Worm (Caenorhabditis elegans) whole organism, L1 larva: ENCODE results near the gene Y57G7A.3.
A peak's percentile ranks its signal among the peaks of the same experiment; 100 is the strongest.

Experiments used
- C16A3.4 ChIP-seq: fragments of 150-350 bp; optimal IDR thresholded peaks from 2 replicates; lab custom pipeline; 2014; ENCODE audit warnings: missing biosample characterization, missing genetic modification characterization
- F16B12.6 ChIP-seq: fragments of 150-350 bp; optimal IDR thresholded peaks from 2 replicates; lab custom pipeline; 2014; ENCODE audit warnings: missing biosample characterization, missing genetic modification characterization
- aha-1 ChIP-seq: fragments of 150-350 bp; optimal IDR thresholded peaks from 2 replicates; lab custom pipeline; 2014; ENCODE audit warnings: missing biosample characterization, missing genetic modification characterization
- blmp-1 ChIP-seq: fragments of 150-350 bp; optimal IDR thresholded peaks from 2 replicates; lab custom pipeline; 2014; ENCODE audit warnings: missing biosample characterization, missing genetic modification characterization
- ceh-8 ChIP-seq: fragments of 200-800 bp; sonication (Bioruptor generic); optimal IDR thresholded peaks from 2 replicates; lab custom pipeline; 2018; ENCODE audit warnings: mild to moderate bottlenecking, missing genetic modification characterization, moderate library complexity, missing compliant biosample characterization
- ceh-88 ChIP-seq: fragments of 200-800 bp; sonication (Bioruptor generic); IDR thresholded peaks from 2 replicates; pipeline ENCODE4 v1.3.6; 2022; ENCODE audit warnings: missing genetic modification characterization, missing compliant biosample characterization
- ceh-90 ChIP-seq: sonication (generic microtip); optimal IDR thresholded peaks from 2 replicates; lab custom pipeline; 2016; ENCODE audit warnings: missing genetic modification characterization, missing compliant biosample characterization
- dpl-1 ChIP-seq, 3 experiments: fragments of 150-350 bp in 2 of 3; sonication (generic microtip) in 1 of 3; optimal IDR thresholded peaks; 2 replicates each; lab custom pipeline; 2014 to 2017; ENCODE audit warnings: missing biosample characterization in 3 of 3, missing genetic modification characterization in 3 of 3, missing genetic modification reagents in 3 of 3
- egl-13 ChIP-seq: sonication (generic microtip); optimal IDR thresholded peaks from 2 replicates; lab custom pipeline; 2016; ENCODE audit warnings: missing genotype, missing genetic modification reagents, missing genetic modification characterization, missing compliant biosample characterization
- egl-27 ChIP-seq, 2 experiments: fragments of 150-350 bp in 1 of 2; sonication (generic microtip); optimal IDR thresholded peaks; 3 replicates each; lab custom pipeline; 2017 to 2018; ENCODE audit warnings: missing biosample characterization in 2 of 2, missing genetic modification characterization in 2 of 2, missing genetic modification reagents in 2 of 2
- elt-2 ChIP-seq: sonication (generic microtip); optimal IDR thresholded peaks from 2 replicates; lab custom pipeline; 2016; ENCODE audit warnings: missing genetic modification characterization, mild to moderate bottlenecking, inconsistent platforms, missing compliant biosample characterization, missing genetic modification reagents
- elt-3 ChIP-seq, 6 experiments: fragments of 150-350 bp in 1 of 6; sonication (generic microtip); optimal IDR thresholded peaks; 2 replicates each; lab custom pipeline; 2017 to 2018; ENCODE audit warnings: missing biosample characterization in 6 of 6, missing genetic modification characterization in 6 of 6, inconsistent platforms in 1 of 6
- ets-5 ChIP-seq: fragments of 200-800 bp; sonication (Bioruptor generic); IDR thresholded peaks from 2 replicates; pipeline ENCODE4 v1.3.6; 2022; ENCODE audit warnings: missing genetic modification characterization, missing compliant biosample characterization
- fkh-10 ChIP-seq: sonication (generic microtip); optimal IDR thresholded peaks from 2 replicates; lab custom pipeline; 2017; ENCODE audit warnings: missing biosample characterization, missing genetic modification reagents, missing genetic modification characterization
- grh-1 ChIP-seq: fragments of 200-800 bp; sonication (Bioruptor generic); IDR thresholded peaks from 2 replicates; pipeline ENCODE4 v1.3.6; 2022; ENCODE audit warnings: missing genetic modification reagents, missing genetic modification characterization, missing compliant biosample characterization
- hlh-17 ChIP-seq: fragments of 200-800 bp; sonication (Bioruptor generic); optimal IDR thresholded peaks from 2 replicates; lab custom pipeline; 2018; ENCODE audit warnings: missing genetic modification characterization, mild to moderate bottlenecking, missing compliant biosample characterization, moderate library complexity, borderline replicate concordance
- hpl-2 ChIP-seq: fragments of 150-350 bp; optimal IDR thresholded peaks from 2 replicates; lab custom pipeline; 2014; ENCODE audit warnings: missing biosample characterization, missing genetic modification reagents, missing genetic modification characterization
- irx-1 ChIP-seq: sonication (generic microtip); optimal IDR thresholded peaks from 2 replicates; lab custom pipeline; 2016; ENCODE audit warnings: missing genetic modification characterization, missing compliant biosample characterization
- lin-13 ChIP-seq: fragments of 150-350 bp; optimal IDR thresholded peaks from 2 replicates; lab custom pipeline; 2014; ENCODE audit warnings: missing biosample characterization, missing genetic modification reagents, missing genetic modification characterization
- lin-14 ChIP-seq: fragments of 200-800 bp; sonication (Bioruptor generic); optimal IDR thresholded peaks from 2 replicates; lab custom pipeline; 2018; ENCODE audit warnings: mild to moderate bottlenecking, missing genetic modification characterization, moderate library complexity, missing compliant biosample characterization
- lin-15B ChIP-seq: fragments of 150-350 bp; sonication (generic microtip); optimal IDR thresholded peaks from 3 replicates; lab custom pipeline; 2014; ENCODE audit warnings: missing biosample characterization, missing genetic modification characterization
- lin-39 ChIP-seq: fragments of 150-350 bp; optimal IDR thresholded peaks from 2 replicates; lab custom pipeline; 2014; ENCODE audit warnings: missing biosample characterization, missing genetic modification reagents, missing genetic modification characterization
- lir-3 ChIP-seq: sonication (generic microtip); optimal IDR thresholded peaks from 2 replicates; lab custom pipeline; 2016; ENCODE audit warnings: mild to moderate bottlenecking, missing genetic modification characterization, moderate library complexity, missing compliant biosample characterization; ENCODE audit not compliant: poor library complexity
- lsy-2 ChIP-seq, 2 experiments: fragments of 150-350 bp; optimal IDR thresholded peaks; 2 replicates each; lab custom pipeline; 2014; ENCODE audit warnings: missing biosample characterization in 2 of 2, missing genetic modification characterization in 2 of 2
- mab-9 ChIP-seq: fragments of 200-800 bp; sonication (Bioruptor generic); IDR thresholded peaks from 2 replicates; pipeline ENCODE4 v1.3.6; 2022; ENCODE audit warnings: missing genetic modification reagents, missing genetic modification characterization, missing compliant biosample characterization
- mdl-1 ChIP-seq, 2 experiments: fragments of 150-350 bp; optimal IDR thresholded peaks; 2 replicates each; lab custom pipeline; 2014 to 2017; ENCODE audit warnings: missing biosample characterization in 2 of 2, missing genetic modification characterization in 2 of 2, inconsistent platforms in 1 of 2
- mef-2 ChIP-seq: fragments of 150-350 bp; optimal IDR thresholded peaks from 2 replicates; lab custom pipeline; 2014; ENCODE audit warnings: missing biosample characterization, missing genetic modification characterization
- mep-1 ChIP-seq: fragments of 150-350 bp; optimal IDR thresholded peaks from 2 replicates; lab custom pipeline; 2014; ENCODE audit warnings: missing biosample characterization, missing genetic modification characterization
- nhr-19 ChIP-seq: fragments of 200-800 bp; sonication (Bioruptor generic); conservative IDR thresholded peaks from 2 replicates; pipeline ENCODE4 v1.3.6; 2022; ENCODE audit warnings: missing genetic modification characterization, missing compliant biosample characterization
- nhr-20 ChIP-seq: sonication (generic microtip); optimal IDR thresholded peaks from 2 replicates; lab custom pipeline; 2016; ENCODE audit warnings: mild to moderate bottlenecking, missing genetic modification characterization, missing compliant biosample characterization
- nhr-71 ChIP-seq: sonication (generic microtip); optimal IDR thresholded peaks from 2 replicates; lab custom pipeline; 2016; ENCODE audit warnings: mild to moderate bottlenecking, missing genetic modification characterization, moderate library complexity, missing compliant biosample characterization
- nhr-76 ChIP-seq: sonication (generic microtip); optimal IDR thresholded peaks from 2 replicates; lab custom pipeline; 2017; ENCODE audit warnings: missing biosample characterization, missing genetic modification characterization
- nhr-77 ChIP-seq: fragments of 150-350 bp; optimal IDR thresholded peaks from 2 replicates; lab custom pipeline; 2014; ENCODE audit warnings: missing biosample characterization, missing genetic modification characterization
- nhr-84 ChIP-seq: sonication (generic microtip); optimal IDR thresholded peaks from 2 replicates; lab custom pipeline; 2017; ENCODE audit warnings: missing biosample characterization, missing genetic modification characterization
- nhr-85 ChIP-seq: sonication (generic microtip); peaks from one replicate; lab custom pipeline; 2016; ENCODE audit warnings: missing genetic modification characterization, inconsistent platforms, missing compliant biosample characterization
- nhr-90 ChIP-seq: sonication (generic microtip); optimal IDR thresholded peaks from 2 replicates; lab custom pipeline; 2016; ENCODE audit warnings: mild to moderate bottlenecking, missing genetic modification characterization, missing compliant biosample characterization; ENCODE audit not compliant: poor library complexity
- pag-3 ChIP-seq: sonication (generic microtip); optimal IDR thresholded peaks from 2 replicates; lab custom pipeline; 2017; ENCODE audit warnings: missing genetic modification characterization, mild to moderate bottlenecking, missing compliant biosample characterization, antibody characterized with exemption, borderline replicate concordance; ENCODE audit not compliant: insufficient read depth
- pax-3 ChIP-seq: fragments of 200-800 bp; sonication (Bioruptor generic); optimal IDR thresholded peaks from 2 replicates; lab custom pipeline; 2018; ENCODE audit warnings: mild to moderate bottlenecking, missing genetic modification characterization, moderate library complexity, missing compliant biosample characterization
- pqm-1 ChIP-seq: sonication (generic microtip); optimal IDR thresholded peaks from 3 replicates; lab custom pipeline; 2017; ENCODE audit warnings: missing biosample characterization, missing genetic modification characterization
- sox-4 ChIP-seq: sonication (generic microtip); optimal IDR thresholded peaks from 2 replicates; lab custom pipeline; 2016; ENCODE audit warnings: missing genetic modification characterization, missing compliant biosample characterization
- sup-37 ChIP-seq: fragments of 200-800 bp; sonication (Bioruptor generic); optimal IDR thresholded peaks from 2 replicates; lab custom pipeline; 2018; ENCODE audit warnings: mild to moderate bottlenecking, missing genetic modification characterization, missing compliant biosample characterization
- swsn-7 ChIP-seq: sonication (generic microtip); optimal IDR thresholded peaks from 2 replicates; lab custom pipeline; 2016; ENCODE audit warnings: missing genetic modification characterization, missing compliant biosample characterization
- tbx-2 ChIP-seq: sonication (generic microtip); optimal IDR thresholded peaks from 2 replicates; lab custom pipeline; 2016; ENCODE audit warnings: missing genetic modification characterization, missing compliant biosample characterization
- unc-130 ChIP-seq: fragments of 150-350 bp; optimal IDR thresholded peaks from 2 replicates; lab custom pipeline; 2017; ENCODE audit warnings: missing biosample characterization, missing genetic modification characterization, inconsistent platforms
- unc-86 ChIP-seq: sonication (generic microtip); optimal IDR thresholded peaks from 2 replicates; lab custom pipeline; 2016; ENCODE audit warnings: missing genetic modification characterization, missing compliant biosample characterization
- xbp-1 ChIP-seq: sonication (generic microtip); optimal IDR thresholded peaks from 2 replicates; lab custom pipeline; 2016; ENCODE audit warnings: missing genetic modification characterization, missing compliant biosample characterization
- ztf-11 ChIP-seq, 2 experiments: sonication (generic microtip); optimal IDR thresholded peaks; 2 replicates each; lab custom pipeline; 2016 to 2017; ENCODE audit warnings: missing genetic modification characterization in 2 of 2, missing biosample characterization in 1 of 2, missing compliant biosample characterization in 1 of 2

Y57G7A.3 gene

ce11 chrII:1244420-1244959 is 41.1 kb upstream of the Y57G7A.3 start:
- TF ChIP-seq blmp-1 (tag; lab: Kevin White, UChicago) (peak; percentile 92), nhr-85 (tag; lab: Kevin White, UChicago) (peak; percentile 10), mef-2 (tag; lab: Kevin White, UChicago) (no peak)

- TF ChIP-seq mef-2 (tag; lab: Kevin White, UChicago) (no peak), lin-14 (GFP tag; lab: Kevin White, UChicago) (peak; percentile 2), nhr-85 (tag; lab: Kevin White, UChicago) (peak; percentile 55), nhr-90 (tag; lab: Kevin White, UChicago) (no peak)
Observed at ce11 chrII:1245783-1246182, 39.8 kb upstream of the Y57G7A.3 start.

ce11 chrII:1246855-1247259 is 38.7 kb upstream of the Y57G7A.3 start:
- no peak for TF ChIP-seq lin-39
- no peak for TF ChIP-seq elt-3 (tag; optimal IDR thresholded peaks at IDR 0.05; lab: Kevin White, UChicago)
- no peak for TF ChIP-seq pqm-1 (tag; lab: Kevin White, UChicago)
- no peak for TF ChIP-seq lir-3 (tag; lab: Kevin White, UChicago)
- peak; percentile 80 for TF ChIP-seq nhr-90 (tag; lab: Kevin White, UChicago)
- peak; percentile 45 for TF ChIP-seq egl-13
- TF ChIP-seq lin-13 (GFP tag; lab: Kevin White, UChicago): no peak
- TF ChIP-seq hpl-2: no peak
- TF ChIP-seq ztf-11 (tag; optimal IDR thresholded peaks at IDR 0.05; lab: Kevin White, UChicago): peak in 1 of 2 experiments; percentile 57
- TF ChIP-seq egl-27 (tag; optimal IDR thresholded peaks at IDR 0.05; lab: Kevin White, UChicago): peak; percentile 19 to 64
- peak; percentile 79 for TF ChIP-seq elt-2
- no peak for TF ChIP-seq ceh-90 (tag; lab: Kevin White, UChicago)
- no peak for TF ChIP-seq F16B12.6 (tag; lab: Kevin White, UChicago)
- peak; percentile 46 for TF ChIP-seq fkh-10 (GFP tag; lab: Kevin White, UChicago)
- TF ChIP-seq C16A3.4: no peak
- TF ChIP-seq nhr-77: no peak
- peak; percentile 29 for TF ChIP-seq sox-4 (tag; lab: Kevin White, UChicago)
- no peak for TF ChIP-seq lin-15B
- no peak for TF ChIP-seq ets-5 (GFP tag; lab: Robert Waterston, UW)
- TF ChIP-seq swsn-7: peak; percentile 69
- TF ChIP-seq irx-1 (tag; lab: Kevin White, UChicago): peak; percentile 26
- peak; percentile 77 for TF ChIP-seq nhr-20 (tag; lab: Kevin White, UChicago)
- TF ChIP-seq nhr-85 (tag; lab: Kevin White, UChicago): peak; percentile 94
- TF ChIP-seq lsy-2 (tag; optimal IDR thresholded peaks at IDR 0.05; lab: Kevin White, UChicago): peak; percentile 58 to 59
- TF ChIP-seq ceh-8 (GFP tag; lab: Kevin White, UChicago): peak; percentile 38
- no peak for TF ChIP-seq nhr-76 (tag; lab: Kevin White, UChicago)
- peak; percentile 57 for TF ChIP-seq mep-1 (tag; lab: Kevin White, UChicago)
- TF ChIP-seq dpl-1 (GFP tag; optimal IDR thresholded peaks at IDR 0.05; lab: Kevin White, UChicago): peak in 2 of 3 experiments; percentile 10 to 13
- TF ChIP-seq nhr-19: peak; percentile 59
- no peak for TF ChIP-seq unc-130 (tag; lab: Kevin White, UChicago)
- peak; percentile 79 for TF ChIP-seq tbx-2 (tag; lab: Kevin White, UChicago)
- TF ChIP-seq hlh-17 (GFP tag; lab: Kevin White, UChicago): no peak
- no peak for TF ChIP-seq mab-9 (GFP tag; lab: Robert Waterston, UW)
- TF ChIP-seq xbp-1 (tag; lab: Kevin White, UChicago): peak; percentile 41
- TF ChIP-seq sup-37: peak; percentile 11
- peak; percentile 77 for TF ChIP-seq grh-1 (GFP tag; lab: Robert Waterston, UW)
- TF ChIP-seq nhr-71 (tag; lab: Kevin White, UChicago): peak; percentile 84
- peak; percentile 50 for TF ChIP-seq pax-3 (tag; lab: Kevin White, UChicago)
- no peak for TF ChIP-seq nhr-84 (tag; lab: Kevin White, UChicago)
- peak; percentile 70 for TF ChIP-seq unc-86 (tag; lab: Kevin White, UChicago)
- no peak for TF ChIP-seq ceh-88
- peak in 1 of 2 experiments; percentile 74 for TF ChIP-seq mdl-1 (tag; optimal IDR thresholded peaks at IDR 0.05; lab: Kevin White, UChicago)
- TF ChIP-seq pag-3 (tag; lab: Kevin White, UChicago): no peak
- TF ChIP-seq aha-1 (tag; lab: Kevin White, UChicago): no peak
